Fruit fly (Drosophila melanogaster) Kc167 (cell line): ENCODE results near the gene CG14932.
A peak's percentile ranks its signal among the peaks of the same experiment; 100 is the strongest.

Experiments used
- Myc ChIP-seq: fragments of >200 bp; optimal IDR thresholded peaks from 2 replicates; lab custom pipeline; 2017; ENCODE audit warnings: missing external identifiers
- Sin3A ChIP-seq: fragments of >200 bp; optimal IDR thresholded peaks from 2 replicates; lab custom pipeline; 2018; ENCODE audit warnings: missing external identifiers
- h ChIP-seq: fragments of >200 bp; optimal IDR thresholded peaks from 3 replicates; lab custom pipeline; 2018; ENCODE audit warnings: missing external identifiers
- insv ChIP-seq: fragments of >200 bp; optimal IDR thresholded peaks from 3 replicates; lab custom pipeline; 2018; ENCODE audit warnings: missing external identifiers
- psq ChIP-seq: fragments of >200 bp; optimal IDR thresholded peaks from 2 replicates; lab custom pipeline; 2017; ENCODE audit warnings: missing external identifiers
- ttk ChIP-seq: sonication (Bioruptor generic); optimal IDR thresholded peaks from 2 replicates; lab custom pipeline; 2017; ENCODE audit warnings: missing external identifiers

The CG14932 gene

DNA sequence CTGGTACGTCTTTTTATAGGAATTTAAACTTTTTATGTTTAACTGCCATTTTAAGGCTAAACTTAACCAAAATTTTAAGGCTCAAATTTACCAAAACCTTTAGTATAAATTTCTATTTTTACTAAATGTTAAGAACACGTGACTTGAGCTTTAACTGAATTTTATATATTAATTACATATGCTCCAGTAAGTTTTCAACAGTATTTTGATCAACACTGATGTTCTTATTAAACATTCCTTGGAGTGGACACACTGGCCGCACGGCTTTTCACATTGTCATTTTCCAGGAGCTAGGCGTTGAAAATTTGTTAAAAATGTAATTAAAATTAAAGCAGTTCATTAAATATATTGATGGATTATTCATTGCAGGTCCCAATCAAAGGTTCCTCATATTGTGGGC lies at the start of gene CG14932:
Gene CG14932 (plus strand): TSS at position 230 of the 400 bp plus-strand sequence.
- TF ChIP-seq Myc (lab: Kevin White, UChicago) (no peak), psq (lab: Kevin White, UChicago) (no peak), ttk (lab: Kevin White, UChicago) (no peak), h (lab: Kevin White, UChicago) (no peak), insv (no peak), Sin3A (lab: Kevin White, UChicago) (no peak)

DNA sequence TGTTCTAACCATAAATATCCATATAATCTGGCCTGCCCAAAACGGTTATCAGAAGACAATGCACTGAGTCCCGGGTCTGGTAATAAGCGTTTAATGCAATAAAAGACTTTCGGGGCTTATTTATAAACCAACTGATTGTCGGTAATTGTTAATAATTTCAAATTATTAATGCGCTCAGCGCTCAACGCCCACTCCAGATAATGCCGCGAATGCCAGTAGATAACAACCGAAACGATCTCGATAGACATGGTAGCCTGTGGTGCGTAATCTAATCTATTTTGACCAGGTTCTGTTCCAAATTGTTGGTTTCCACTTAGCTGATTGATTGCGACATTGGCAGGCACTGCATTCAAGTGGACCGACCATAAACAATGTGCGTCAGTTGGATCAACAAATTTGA lies 49.1 kb upstream of the CG14932 start:
- TF ChIP-seq h (lab: Kevin White, UChicago) (no peak), ttk (lab: Kevin White, UChicago) (no peak), insv (no peak), psq (lab: Kevin White, UChicago) (no peak), Sin3A (lab: Kevin White, UChicago) (no peak), Myc (lab: Kevin White, UChicago) (no peak)

DNA sequence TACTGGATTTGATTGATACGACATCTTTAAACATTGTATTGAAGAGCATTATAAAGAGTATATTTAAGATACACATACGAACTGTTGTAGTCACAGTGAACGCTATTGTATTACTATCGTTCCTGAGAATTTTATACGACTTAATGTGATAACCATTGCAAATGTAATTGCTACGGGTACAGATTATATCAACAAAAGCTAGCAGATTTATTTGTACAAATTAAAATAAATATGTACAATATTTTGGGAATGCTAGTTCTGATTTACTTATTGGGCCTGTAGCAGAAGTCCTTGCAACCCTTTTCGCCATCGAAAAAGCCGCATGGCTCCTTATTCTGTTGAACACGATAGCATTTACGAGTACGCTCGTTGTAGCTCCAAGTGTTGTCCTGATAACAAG lies 36.3 kb upstream of the CG14932 start, which contains the start of gene CG42470:
Gene CG42470 (minus strand): TSS at position 101 of the 400 bp plus-strand sequence.
- no peak for TF ChIP-seq h (lab: Kevin White, UChicago)
- TF ChIP-seq Myc (lab: Kevin White, UChicago): no peak
- TF ChIP-seq Sin3A (lab: Kevin White, UChicago): no peak
- TF ChIP-seq psq (lab: Kevin White, UChicago): no peak
- TF ChIP-seq insv: no peak
- no peak for TF ChIP-seq ttk (lab: Kevin White, UChicago)

dm6 chr2L:11753922-11754321 lies 35.8 kb upstream of the CG14932 start, which contains the start of gene CG42471:
Gene CG42471 (minus strand): TSS chr2L:11754022.
- TF ChIP-seq psq (lab: Kevin White, UChicago) (no peak), insv (no peak), h (lab: Kevin White, UChicago) (no peak), Sin3A (lab: Kevin White, UChicago) (no peak), Myc (lab: Kevin White, UChicago) (no peak), ttk (lab: Kevin White, UChicago) (no peak)

DNA sequence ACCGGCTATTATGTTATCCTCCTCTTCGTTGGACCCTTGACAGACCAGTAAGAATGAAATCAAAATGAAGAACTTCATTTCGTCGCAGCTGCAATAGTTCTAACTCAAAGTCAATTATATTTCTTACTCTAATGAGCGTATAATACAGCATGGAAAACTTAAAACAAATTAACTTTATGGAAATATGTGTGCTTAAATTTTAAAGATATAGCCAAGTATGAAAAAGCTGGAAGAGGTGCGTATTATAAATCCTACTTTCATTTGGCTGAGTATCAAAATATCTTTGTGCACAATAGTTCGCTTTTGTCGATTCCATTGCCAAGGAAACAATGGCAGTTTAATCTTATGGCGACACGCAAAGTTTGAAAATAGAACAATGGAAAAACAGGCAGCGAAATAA lies 35.3 kb upstream of the CG14932 start, which contains the start of gene Sfp33A1:
Gene Sfp33A1 (minus strand): TSS at position 101 of the 400 bp plus-strand sequence.
- TF ChIP-seq insv: no peak
- TF ChIP-seq h (lab: Kevin White, UChicago): no peak
- no peak for TF ChIP-seq Myc (lab: Kevin White, UChicago)
- no peak for TF ChIP-seq ttk (lab: Kevin White, UChicago)
- no peak for TF ChIP-seq psq (lab: Kevin White, UChicago)
- TF ChIP-seq Sin3A (lab: Kevin White, UChicago): no peak

dm6 chr2L:11788034-11788433 lies 1.7 kb upstream of the CG14932 start, which contains the start of gene CG14931:
Gene CG14931 (plus strand): TSS chr2L:11788334.
- TF ChIP-seq Myc (lab: Kevin White, UChicago) (no peak), Sin3A (lab: Kevin White, UChicago) (no peak), ttk (lab: Kevin White, UChicago) (no peak), h (lab: Kevin White, UChicago) (no peak), insv (no peak)

dm6 chr2L:11792265-11792664 lies 2.5 kb downstream of the CG14932 start, which contains the start of gene Tsp33B:
Gene Tsp33B (minus strand): TSS chr2L:11792365.
- TF ChIP-seq h (lab: Kevin White, UChicago): no peak
- no peak for TF ChIP-seq insv
- no peak for TF ChIP-seq psq (lab: Kevin White, UChicago)
- TF ChIP-seq ttk (lab: Kevin White, UChicago): no peak
- TF ChIP-seq Myc (lab: Kevin White, UChicago): no peak
- no peak for TF ChIP-seq Sin3A (lab: Kevin White, UChicago)

DNA sequence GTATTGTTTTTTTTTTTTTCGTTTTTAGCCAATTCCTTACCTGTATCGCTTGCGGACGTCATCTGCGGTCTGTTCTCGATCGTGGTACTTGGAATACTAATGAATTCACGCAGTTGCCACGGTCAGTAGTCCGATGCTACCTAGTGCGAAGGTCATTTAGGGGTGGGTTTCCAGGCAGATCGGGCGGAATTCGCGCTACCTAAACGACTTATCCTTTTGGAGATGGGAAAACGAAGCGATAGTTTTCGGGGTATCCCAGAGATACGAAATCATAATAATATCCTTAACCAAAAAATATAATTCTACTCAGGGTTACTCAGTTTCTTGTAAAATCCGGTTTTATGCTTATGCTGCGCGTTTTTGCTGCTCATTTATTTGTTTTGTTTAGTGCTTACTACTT lies 4.3 kb downstream of the CG14932 start, which contains the start of gene CG14937:
Gene CG14937 (minus strand): TSS at position 101 of the 400 bp plus-strand sequence.
- TF ChIP-seq Sin3A (lab: Kevin White, UChicago): no peak

DNA sequence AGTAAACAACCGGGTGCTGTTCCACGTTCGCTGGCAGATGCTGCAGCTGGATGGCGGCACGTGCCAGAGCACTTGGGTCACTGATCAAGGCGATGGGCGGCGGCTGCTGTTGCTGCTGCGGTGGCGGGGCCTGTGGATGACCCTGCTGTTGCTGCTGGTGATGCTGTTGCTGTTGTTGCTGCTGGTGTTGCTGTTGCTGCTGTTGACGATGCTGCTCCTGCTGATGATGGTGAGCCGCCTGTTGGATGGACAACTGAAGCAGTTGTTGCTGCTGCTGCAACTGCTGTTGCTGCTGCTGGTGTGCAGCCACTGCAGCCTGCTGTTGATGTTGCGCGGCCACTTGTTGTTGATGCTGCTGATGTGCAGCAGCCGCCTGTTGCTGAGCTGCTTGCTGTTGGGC lies 7.4 kb downstream of the CG14932 start:
- TF ChIP-seq h (lab: Kevin White, UChicago): peak; percentile 18
- no peak for TF ChIP-seq Myc (lab: Kevin White, UChicago)
- no peak for TF ChIP-seq insv
- TF ChIP-seq Sin3A (lab: Kevin White, UChicago): no peak

DNA sequence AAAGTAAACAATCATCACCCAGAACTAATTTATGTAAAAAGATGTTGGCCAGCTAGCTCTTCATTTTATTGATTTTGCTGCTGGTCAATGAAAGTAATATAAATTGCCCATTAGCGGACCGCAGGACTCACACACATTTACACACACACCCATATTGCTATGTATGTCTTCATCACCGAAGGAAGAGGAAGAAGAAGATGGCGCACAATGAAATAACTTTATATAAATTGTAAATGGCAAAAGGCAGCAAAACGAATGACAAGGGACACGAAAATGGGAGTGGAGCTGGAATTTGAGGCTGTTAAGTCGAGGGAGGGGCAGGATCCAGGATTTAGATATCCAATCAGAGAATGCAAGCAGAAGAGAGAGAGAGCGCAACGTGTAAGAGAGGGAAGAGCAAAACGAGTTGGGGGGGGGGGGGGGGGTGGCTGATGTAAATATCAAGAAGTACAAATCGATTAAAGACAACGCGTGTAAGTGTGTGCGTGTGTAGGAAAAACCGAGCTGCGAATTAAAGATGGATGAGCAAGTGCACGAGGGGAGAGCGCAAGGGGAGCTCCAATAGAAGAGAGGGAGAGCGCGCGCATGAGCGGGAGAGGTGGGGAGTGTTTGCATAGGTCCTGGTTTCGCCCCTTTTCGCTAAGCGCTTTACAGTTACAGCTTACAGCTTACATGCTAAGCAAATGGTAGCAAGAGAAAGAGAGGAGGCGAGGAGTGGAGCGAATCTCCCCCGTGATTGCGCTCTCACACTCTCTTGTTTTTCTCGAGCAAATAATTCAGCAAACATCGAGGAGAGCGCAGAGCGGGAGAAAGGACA lies 14.7 kb downstream of the CG14932 start:
- no peak for TF ChIP-seq ttk (lab: Kevin White, UChicago)
- no peak for TF ChIP-seq psq (lab: Kevin White, UChicago)
- TF ChIP-seq h (lab: Kevin White, UChicago): no peak
- TF ChIP-seq Sin3A (lab: Kevin White, UChicago): no peak
- no peak for TF ChIP-seq insv
- TF ChIP-seq Myc (lab: Kevin White, UChicago): no peak

- peak; percentile 81 for TF ChIP-seq psq (lab: Kevin White, UChicago)
- TF ChIP-seq h (lab: Kevin White, UChicago): no peak
- TF ChIP-seq Sin3A (lab: Kevin White, UChicago): no peak
- no peak for TF ChIP-seq Myc (lab: Kevin White, UChicago)
- no peak for TF ChIP-seq insv
- TF ChIP-seq ttk (lab: Kevin White, UChicago): no peak
Observed at dm6 chr2L:11806022-11806700, 16.4 kb downstream of the CG14932 start.
